Fruit fly (Drosophila melanogaster) whole organism, wandering third instar larva: ENCODE results near the gene Pli.

Experiments used
- Abd-B ChIP-seq: fragments of >200 bp; optimal IDR thresholded peaks from 2 replicates; lab custom pipeline; 2017; ENCODE audit warnings: missing biosample characterization, missing genetic modification characterization
- Dfd ChIP-seq: fragments of >200 bp; optimal IDR thresholded peaks from 2 replicates; lab custom pipeline; 2017; ENCODE audit warnings: missing biosample characterization, missing genetic modification characterization
- Rel ChIP-seq, 2 experiments: fragments of 200-800 bp; sonication (Bioruptor generic) in 1 of 2; optimal IDR thresholded peaks; 2 replicates in 1 of 2; 3 replicates in 1 of 2; lab custom pipeline; 2016 to 2019; ENCODE audit warnings: mild to moderate bottlenecking in 2 of 2, missing biosample characterization in 2 of 2, missing genetic modification characterization in 2 of 2, moderate library complexity in 1 of 2
- h ChIP-seq: fragments of 200-800 bp; sonication (Bioruptor generic); optimal IDR thresholded peaks from 3 replicates; lab custom pipeline; 2016; ENCODE audit warnings: missing biosample characterization, mild to moderate bottlenecking, missing genetic modification characterization
- rgr ChIP-seq: fragments of 200-800 bp; sonication (Bioruptor generic); optimal IDR thresholded peaks from 3 replicates; lab custom pipeline; 2016; ENCODE audit warnings: missing biosample characterization, mild to moderate bottlenecking, missing genetic modification characterization
- usp ChIP-seq: fragments of >200 bp; optimal IDR thresholded peaks from 2 replicates; lab custom pipeline; 2017; ENCODE audit warnings: missing biosample characterization, missing genetic modification characterization

DNA sequence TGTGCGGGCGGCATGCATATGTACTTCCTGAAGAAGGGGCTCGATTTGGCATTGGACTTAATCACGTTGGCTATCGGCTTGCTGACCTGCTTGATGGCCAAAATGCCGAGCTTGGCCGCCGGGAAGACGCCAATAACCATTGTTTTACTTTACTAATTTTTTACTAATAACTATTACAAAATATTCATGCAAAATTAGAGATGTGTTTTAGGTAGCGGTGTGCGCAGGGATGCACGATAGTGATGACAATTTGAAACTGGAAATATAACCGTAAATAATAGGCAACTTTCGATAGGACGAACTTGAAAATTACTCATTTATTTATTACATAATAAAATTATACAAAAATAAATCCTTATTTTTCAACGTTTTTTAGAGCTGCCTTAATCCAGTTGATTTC, 37.6 kb upstream of the Pli start, which contains the start of gene CG13601:
- TF ChIP-seq Abd-B (GFP tag; lab: Kevin White, UChicago) = no peak
- TF ChIP-seq Rel (GFP tag; optimal IDR thresholded peaks at IDR 0.05; lab: Kevin White, UChicago) = no peak
- TF ChIP-seq Rel (tag; optimal IDR thresholded peaks at IDR 0.05; lab: Kevin White, UChicago) = no peak
- peak; percentile 4 for TF ChIP-seq h (GFP tag; lab: Kevin White, UChicago)
- no peak for TF ChIP-seq usp (GFP tag; lab: Kevin White, UChicago)
- TF ChIP-seq Dfd (GFP tag; lab: Kevin White, UChicago) = no peak
- peak; percentile 5 for TF ChIP-seq rgr (GFP tag; lab: Kevin White, UChicago)
